Fruit fly (Drosophila melanogaster) whole organism, embryonic: ENCODE data around the gene Acp1.

ENCODE experiments used
- Bdp1 ChIP-seq: fragments of 200-800 bp; sonication (Bioruptor generic); optimal IDR thresholded peaks from 3 replicates; lab custom pipeline; 2016; ENCODE audit warnings: missing biosample characterization, missing genetic modification characterization
- CG10366 ChIP-seq: fragments of 200-800 bp; sonication (Bioruptor generic); IDR thresholded peaks from 2 replicates; pipeline ENCODE4 v1.3.6; 2022; ENCODE audit warnings: missing biosample characterization, missing genetic modification characterization
- CG11456 ChIP-seq: fragments of 200-800 bp; sonication (Bioruptor generic); IDR thresholded peaks from 3 replicates; pipeline ENCODE4 v1.3.6; 2022; ENCODE audit warnings: missing biosample characterization, missing genetic modification characterization
- CG14441 ChIP-seq: fragments of 200-800 bp; sonication (Bioruptor generic); IDR thresholded peaks from 2 replicates; pipeline ENCODE4 v1.3.6; 2022; ENCODE audit warnings: missing biosample characterization, missing genetic modification characterization
- CG15269 ChIP-seq: fragments of 200-800 bp; sonication (Bioruptor generic); optimal IDR thresholded peaks from 2 replicates; lab custom pipeline; 2018; ENCODE audit warnings: missing biosample characterization, mild to moderate bottlenecking, missing genetic modification characterization, moderate library complexity
- CG15514 ChIP-seq: fragments of 200-800 bp; sonication (Bioruptor generic); optimal IDR thresholded peaks from 3 replicates; lab custom pipeline; 2017; ENCODE audit warnings: missing biosample characterization, missing genetic modification characterization, mild to moderate bottlenecking, moderate library complexity, missing genetic modification reagents
- CG18619 ChIP-seq: fragments of 200-800 bp; sonication (Bioruptor generic); optimal IDR thresholded peaks from 3 replicates; lab custom pipeline; 2017; ENCODE audit warnings: missing biosample characterization, mild to moderate bottlenecking, missing genetic modification characterization
- CG2120 ChIP-seq: fragments of 200-800 bp; sonication (Bioruptor generic); optimal IDR thresholded peaks from 3 replicates; lab custom pipeline; 2016; ENCODE audit warnings: missing biosample characterization, missing genetic modification characterization
- CG32767 ChIP-seq: fragments of 200-800 bp; sonication (Bioruptor generic); IDR thresholded peaks from 2 replicates; pipeline ENCODE4 v1.3.6; 2022; ENCODE audit warnings: missing biosample characterization, missing genetic modification characterization
- CG32772 ChIP-seq: fragments of 200-800 bp; sonication (Bioruptor generic); IDR thresholded peaks from 2 replicates; pipeline ENCODE4 v1.3.6; 2022; ENCODE audit warnings: missing biosample characterization, missing genetic modification characterization
- CG3407 ChIP-seq: fragments of 200-800 bp; sonication (Bioruptor generic); optimal IDR thresholded peaks from 2 replicates; lab custom pipeline; 2018; ENCODE audit warnings: missing biosample characterization, mild to moderate bottlenecking, missing genetic modification characterization
- CG6791 ChIP-seq: fragments of 200-800 bp; sonication (Bioruptor generic); IDR thresholded peaks from 3 replicates; pipeline ENCODE4 v1.3.6; 2022; ENCODE audit warnings: missing biosample characterization, missing genetic modification characterization; ENCODE audit not compliant: partially characterized antibody
- CG7372 ChIP-seq: fragments of 200-800 bp; sonication (Bioruptor generic); IDR thresholded peaks from 2 replicates; pipeline ENCODE4 v1.3.6; 2022; ENCODE audit warnings: missing biosample characterization, missing genetic modification characterization
- CG9817 ChIP-seq: fragments of 200-800 bp; sonication (Bioruptor generic); optimal IDR thresholded peaks from 2 replicates; lab custom pipeline; 2018; ENCODE audit warnings: missing biosample characterization, mild to moderate bottlenecking, missing genetic modification characterization, moderate library complexity
- Dbx ChIP-seq: fragments of 200-800 bp; sonication (Bioruptor generic); IDR thresholded peaks from 3 replicates; pipeline ENCODE4 v1.3.6; 2022; ENCODE audit warnings: missing biosample characterization, missing genetic modification characterization
- Dp ChIP-seq: fragments of 200-800 bp; sonication (Bioruptor generic); optimal IDR thresholded peaks from 2 replicates; lab custom pipeline; 2018; ENCODE audit warnings: missing biosample characterization, mild to moderate bottlenecking, missing genetic modification characterization, moderate library complexity
- Drgx ChIP-seq: fragments of 200-800 bp; sonication (Bioruptor generic); IDR thresholded peaks from 2 replicates; pipeline ENCODE4 v1.3.6; 2022; ENCODE audit warnings: missing biosample characterization, missing genetic modification characterization
- Fer1 ChIP-seq: fragments of 200-800 bp; sonication (Bioruptor generic); optimal IDR thresholded peaks from 2 replicates; lab custom pipeline; 2017; ENCODE audit warnings: missing biosample characterization, mild to moderate bottlenecking, missing genetic modification characterization
- H2.0 ChIP-seq: fragments of 200-800 bp; sonication (Bioruptor generic); IDR thresholded peaks from 2 replicates; pipeline ENCODE4 v1.3.6; 2022; ENCODE audit warnings: missing biosample characterization, missing genetic modification characterization
- HHEX ChIP-seq: fragments of 200-800 bp; sonication (Bioruptor generic); optimal IDR thresholded peaks from 3 replicates; lab custom pipeline; 2017; ENCODE audit warnings: missing biosample characterization, mild to moderate bottlenecking, missing genetic modification characterization, missing genetic modification reagents
- HmgZ ChIP-seq: fragments of 200-800 bp; sonication (Bioruptor generic); optimal IDR thresholded peaks from 2 replicates; lab custom pipeline; 2018; ENCODE audit warnings: missing biosample characterization, mild to moderate bottlenecking, missing genetic modification characterization
- Hmx ChIP-seq: fragments of 200-800 bp; sonication (Bioruptor generic); optimal IDR thresholded peaks from 2 replicates; lab custom pipeline; 2016; ENCODE audit warnings: missing biosample characterization, missing genetic modification characterization
- Neu2 ChIP-seq: fragments of 200-800 bp; sonication (Bioruptor generic); optimal IDR thresholded peaks from 3 replicates; lab custom pipeline; 2016; ENCODE audit warnings: missing biosample characterization, missing genetic modification characterization, borderline replicate concordance
- Nf-YA ChIP-seq: fragments of 200-800 bp; sonication (Bioruptor generic); IDR thresholded peaks from 2 replicates; pipeline ENCODE4 v1.3.6; 2022; ENCODE audit warnings: missing biosample characterization, missing genetic modification characterization
- Nf-YB ChIP-seq: fragments of 200-800 bp; sonication (Bioruptor generic); optimal IDR thresholded peaks from 3 replicates; lab custom pipeline; 2019; ENCODE audit warnings: missing biosample characterization, mild to moderate bottlenecking, missing genetic modification characterization, moderate library complexity
- NfI ChIP-seq: fragments of 200-800 bp; sonication (Bioruptor generic); optimal IDR thresholded peaks from 3 replicates; lab custom pipeline; 2018; ENCODE audit warnings: missing biosample characterization, mild to moderate bottlenecking, missing genetic modification characterization, moderate library complexity
- Oli ChIP-seq: fragments of 200-800 bp; sonication (Bioruptor generic); optimal IDR thresholded peaks from 2 replicates; lab custom pipeline; 2018; ENCODE audit warnings: missing biosample characterization, mild to moderate bottlenecking, missing genetic modification characterization, moderate library complexity
- Pdp1 ChIP-seq, 2 experiments: fragments of 200-800 bp; sonication (Bioruptor generic); optimal IDR thresholded peaks; 3 replicates each; lab custom pipeline; 2016; ENCODE audit warnings: missing biosample characterization in 2 of 2, missing genetic modification characterization in 2 of 2, mild to moderate bottlenecking in 1 of 2, moderate library complexity in 1 of 2
- Rfx ChIP-seq: fragments of 200-800 bp; sonication (Bioruptor generic); IDR thresholded peaks from 2 replicates; pipeline ENCODE4 v1.3.6; 2022; ENCODE audit warnings: missing biosample characterization, missing genetic modification characterization
- Sry-β ChIP-seq: fragments of 200-800 bp; sonication (Bioruptor generic); optimal IDR thresholded peaks from 2 replicates; lab custom pipeline; 2018; ENCODE audit warnings: missing biosample characterization, mild to moderate bottlenecking, missing genetic modification characterization, moderate library complexity
- Xbp1 ChIP-seq: fragments of 200-800 bp; sonication (Bioruptor generic); optimal IDR thresholded peaks from 3 replicates; lab custom pipeline; 2016; ENCODE audit warnings: missing biosample characterization, mild to moderate bottlenecking, missing genetic modification characterization
- abd-A ChIP-seq: fragments of 200-800 bp; sonication (Bioruptor generic); optimal IDR thresholded peaks from 3 replicates; lab custom pipeline; 2019; ENCODE audit warnings: missing biosample characterization, mild to moderate bottlenecking, missing genetic modification characterization, moderate library complexity
- bcd ChIP-seq: fragments of 200-800 bp; sonication (Bioruptor generic); optimal IDR thresholded peaks from 2 replicates; lab custom pipeline; 2017; ENCODE audit warnings: missing biosample characterization, mild to moderate bottlenecking, missing genetic modification characterization
- dpn ChIP-seq, 2 experiments: fragments of 200-800 bp; sonication (Bioruptor generic); optimal IDR thresholded peaks; 3 replicates each; lab custom pipeline; 2016; ENCODE audit warnings: missing biosample characterization in 2 of 2, missing genetic modification characterization in 2 of 2
- eve ChIP-seq, 2 experiments: fragments of >200 bp; optimal IDR thresholded peaks; 2 replicates each; lab custom pipeline; 2017; ENCODE audit warnings: missing biosample characterization in 2 of 2, missing genetic modification characterization in 2 of 2
- fd3F ChIP-seq: fragments of 200-800 bp; sonication (Bioruptor generic); optimal IDR thresholded peaks from 2 replicates; lab custom pipeline; 2018; ENCODE audit warnings: missing biosample characterization, mild to moderate bottlenecking, missing genetic modification characterization, moderate library complexity
- ken ChIP-seq: fragments of 200-800 bp; sonication (Bioruptor generic); IDR thresholded peaks from 3 replicates; pipeline ENCODE4 v1.3.6; 2022; ENCODE audit warnings: missing biosample characterization, missing genetic modification characterization
- onecut ChIP-seq: fragments of 200-800 bp; sonication (Bioruptor generic); IDR thresholded peaks from 2 replicates; pipeline ENCODE4 v1.3.6; 2022; ENCODE audit warnings: missing biosample characterization, missing genetic modification characterization
- pan ChIP-seq, 4 experiments: fragments of >200 bp in 3 of 4; fragments of 200-800 bp in 1 of 4; sonication (Bioruptor generic) in 1 of 4; optimal IDR thresholded peaks in 3 of 4; IDR thresholded peaks in 1 of 4; 2 replicates each; pipeline versions ENCODE4 v1.3.6 to Lab custom; 2017 to 2022; ENCODE audit warnings: missing biosample characterization in 2 of 4, missing genetic modification characterization in 2 of 4, mixed read lengths in 1 of 4
- pho ChIP-seq: fragments of 200-800 bp; sonication (Bioruptor generic); optimal IDR thresholded peaks from 2 replicates; lab custom pipeline; 2016; ENCODE audit warnings: missing biosample characterization, missing genetic modification characterization
- prd ChIP-seq, 3 experiments: fragments of >200 bp in 2 of 3; fragments of 200-800 bp in 1 of 3; sonication (Bioruptor generic) in 1 of 3; optimal IDR thresholded peaks in 2 of 3; IDR thresholded peaks in 1 of 3; 2 replicates in 2 of 3; 3 replicates in 1 of 3; pipeline versions ENCODE4 v1.3.6 to Lab custom; 2017 to 2022; ENCODE audit warnings: missing biosample characterization in 1 of 3, missing genetic modification characterization in 1 of 3
- ranshi ChIP-seq: fragments of 200-800 bp; sonication (Bioruptor generic); IDR thresholded peaks from 2 replicates; pipeline ENCODE4 v1.3.6; 2022; ENCODE audit warnings: missing biosample characterization, missing genetic modification characterization
- salm ChIP-seq: fragments of 200-800 bp; sonication (Bioruptor generic); optimal IDR thresholded peaks from 2 replicates; lab custom pipeline; 2018; ENCODE audit warnings: missing biosample characterization, mild to moderate bottlenecking, missing genetic modification characterization
- tgo ChIP-seq: fragments of 200-800 bp; sonication (Bioruptor generic); IDR thresholded peaks from 3 replicates; pipeline ENCODE4 v1.3.6; 2022; ENCODE audit warnings: missing biosample characterization, missing genetic modification characterization
- tup ChIP-seq: fragments of 200-800 bp; sonication (Bioruptor generic); optimal IDR thresholded peaks from 2 replicates; lab custom pipeline; 2016; ENCODE audit warnings: missing biosample characterization, mild to moderate bottlenecking, missing genetic modification characterization, moderate library complexity
- wdn ChIP-seq: fragments of 200-800 bp; sonication (Bioruptor generic); IDR thresholded peaks from 2 replicates; pipeline ENCODE4 v1.3.6; 2022; ENCODE audit warnings: missing biosample characterization, missing genetic modification characterization
- zfh2 ChIP-seq: fragments of 200-800 bp; sonication (Bioruptor generic); optimal IDR thresholded peaks from 2 replicates; lab custom pipeline; 2016; ENCODE audit warnings: missing biosample characterization, missing genetic modification characterization

Acp1 gene

dm6 chr2L:7710580-7710979 lies 30.8 kb downstream of the Acp1 start, which contains the start of gene Ntl:
Gene Ntl, plus strand, starts transcription at chr2L:7710880.
- no peak for TF ChIP-seq CG15269 (tag; lab: Kevin White, UChicago)
- TF ChIP-seq pan (optimal IDR thresholded peaks at IDR 0.05; lab: Kevin White, UChicago), result no peak
- no peak for TF ChIP-seq pan (GFP tag; optimal IDR thresholded peaks at IDR 0.05 in 1 of 2, IDR thresholded peaks at IDR 0.05 in 1 of 2)
- TF ChIP-seq CG7372 (GFP tag; lab: Robert Waterston, UW), result no peak
- no peak for TF ChIP-seq Nf-YA
- TF ChIP-seq ken (GFP tag; lab: Robert Waterston, UW), result no peak
- TF ChIP-seq Neu2 (GFP tag; lab: Kevin White, UChicago), result no peak
- no peak for TF ChIP-seq abd-A (tag; lab: Kevin White, UChicago)
- TF ChIP-seq Hmx, result no peak
- TF ChIP-seq CG11456 (GFP tag; lab: Robert Waterston, UW), result no peak
- no peak for TF ChIP-seq Dp
- no peak for TF ChIP-seq HmgZ (tag; lab: Kevin White, UChicago)
- TF ChIP-seq tup (GFP tag; lab: Kevin White, UChicago), result no peak

DNA sequence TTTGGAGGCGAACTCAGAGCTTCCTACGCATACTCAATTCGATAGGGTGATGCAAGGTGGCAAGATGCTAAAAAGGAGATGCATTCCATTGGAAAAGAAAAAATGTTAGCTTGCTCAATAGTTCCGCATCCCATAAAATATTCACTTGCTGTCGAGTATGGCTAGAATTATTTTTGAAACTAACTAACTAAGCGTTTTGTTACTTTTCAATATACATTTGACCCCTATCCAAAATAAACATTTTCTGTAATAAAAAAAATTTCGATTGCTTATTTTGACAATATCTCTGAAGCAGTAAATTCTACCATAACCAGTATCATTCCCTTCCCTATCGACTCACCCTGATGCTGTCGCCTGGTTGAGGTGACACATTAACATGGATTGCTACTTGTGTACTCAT lies 37.8 kb downstream of the Acp1 start:
- peak; percentile 14; the same call in 1 of the 2 replicates for TF ChIP-seq ranshi (GFP tag; lab: Robert Waterston, UW)
- TF ChIP-seq CG15269 (tag; lab: Kevin White, UChicago), result peak; percentile 53
- peak; percentile 6 for TF ChIP-seq CG18619 (GFP tag; lab: Kevin White, UChicago)
- peak; percentile 45; the same call in 1 of the 2 replicates for TF ChIP-seq CG32767 (GFP tag; lab: Robert Waterston, UW)
- TF ChIP-seq Bdp1 (GFP tag; lab: Kevin White, UChicago), result no peak
- no peak; the same call in 2 of the 3 replicates for TF ChIP-seq tgo
- no peak for TF ChIP-seq Nf-YB (GFP tag; lab: Kevin White, UChicago)
- no peak for TF ChIP-seq Dp
- peak; percentile 45 for TF ChIP-seq NfI (GFP tag; lab: Kevin White, UChicago)
- TF ChIP-seq Sry-β, result no peak
- TF ChIP-seq Xbp1, result peak; percentile 8
- TF ChIP-seq CG10366 (GFP tag; lab: Robert Waterston, UW), result no peak
- TF ChIP-seq HHEX, result peak; percentile 3
- no peak for TF ChIP-seq onecut (GFP tag; lab: Robert Waterston, UW)
- TF ChIP-seq CG32772 (GFP tag; lab: Robert Waterston, UW), result no peak
- TF ChIP-seq CG6791, result no peak
- peak in 1 of 2 experiments; percentile 44 for TF ChIP-seq eve (GFP tag; optimal IDR thresholded peaks at IDR 0.05; lab: Kevin White, UChicago)
- TF ChIP-seq pho (GFP tag; lab: Kevin White, UChicago), result peak; percentile 24
- TF ChIP-seq Oli (tag; lab: Kevin White, UChicago), result peak; percentile 26
- TF ChIP-seq CG14441 (GFP tag; lab: Robert Waterston, UW), result 0 out of 2 replicates have a peak, but pooled peaks have one; percentile 22
- no peak for TF ChIP-seq prd (optimal IDR thresholded peaks at IDR 0.05; lab: Kevin White, UChicago)
- TF ChIP-seq prd (GFP tag; IDR thresholded peaks at IDR 0.05; lab: Robert Waterston, UW), result peak; percentile 19; the same call in 1 of the 3 replicates
- TF ChIP-seq Dbx, result peak; percentile 31; the same call in 1 of the 3 replicates
- TF ChIP-seq H2.0 (GFP tag; lab: Robert Waterston, UW), result peak; percentile 22; the same call in 1 of the 2 replicates
- TF ChIP-seq Pdp1 (GFP tag; optimal IDR thresholded peaks at IDR 0.05; lab: Kevin White, UChicago), result no peak
- peak; percentile 50 for TF ChIP-seq Rfx (GFP tag; lab: Robert Waterston, UW)
- peak; percentile 7 for TF ChIP-seq CG15514
- TF ChIP-seq wdn, result peak; percentile 17; the same call in 1 of the 2 replicates
- peak; percentile 19 for TF ChIP-seq bcd (GFP tag; lab: Kevin White, UChicago)
- TF ChIP-seq salm (tag; lab: Kevin White, UChicago), result no peak
- TF ChIP-seq dpn (GFP tag; optimal IDR thresholded peaks at IDR 0.05; lab: Kevin White, UChicago), result peak in 1 of 2 experiments; percentile 42
- TF ChIP-seq Fer1 (GFP tag; lab: Kevin White, UChicago), result no peak
- TF ChIP-seq CG9817 (tag; lab: Kevin White, UChicago), result peak; percentile 45
- TF ChIP-seq fd3F (GFP tag; lab: Kevin White, UChicago), result peak; percentile 11
- peak; percentile 38; the same call in 1 of the 2 replicates for TF ChIP-seq Drgx (GFP tag; lab: Robert Waterston, UW)
- peak; percentile 46 for TF ChIP-seq CG2120 (GFP tag; lab: Kevin White, UChicago)
- peak; percentile 10 for TF ChIP-seq zfh2
- TF ChIP-seq CG3407, result no peak
